Fruit fly (Drosophila melanogaster): ENCODE data around the gene CG34180.

CG34180 gene

dm6 chr2L:6065823-6066222 lies 5.5 kb downstream of the CG34180 start, which contains the start of the genes Fbw5 and CG9147 (continued):
- peak; percentile 100 for TF ChIP-seq CG3919 (GFP tag; optimal IDR thresholded peaks at IDR 0.05)
- TF ChIP-seq Sox102F (GFP tag; optimal IDR thresholded peaks at IDR 0.05) = peak; percentile 100
- TF ChIP-seq dsx (GFP tag; optimal IDR thresholded peaks at IDR 0.05; ENCODE audit: poor library complexity, severe bottlenecking) = peak; percentile 99
- TF ChIP-seq acj6 (GFP tag; optimal IDR thresholded peaks at IDR 0.05) = peak; percentile 100
- peak; percentile 99 for TF ChIP-seq CG11902 (GFP tag; optimal IDR thresholded peaks at IDR 0.05)
- TF ChIP-seq Blimp-1 (GFP tag; optimal IDR thresholded peaks at IDR 0.05) = peak; percentile 99
- TF ChIP-seq CG7368 (GFP tag; optimal IDR thresholded peaks at IDR 0.05) = peak; percentile 99
- peak; percentile 100 for TF ChIP-seq CG34406 (GFP tag; optimal IDR thresholded peaks at IDR 0.05)
- peak; percentile 100 for TF ChIP-seq Hr39 (GFP tag; optimal IDR thresholded peaks at IDR 0.05)
- TF ChIP-seq CG3032 (tag; optimal IDR thresholded peaks at IDR 0.05) = peak; percentile 99
- peak; percentile 99 for TF ChIP-seq CG11762 (GFP tag; optimal IDR thresholded peaks at IDR 0.05; ENCODE audit: insufficient read depth)
- peak; percentile 100 for TF ChIP-seq Ets96B (tag; optimal IDR thresholded peaks at IDR 0.05)
- peak; percentile 100 for TF ChIP-seq eg (GFP tag; IDR thresholded peaks at IDR 0.05)
- peak; percentile 99 for TF ChIP-seq Lpt (GFP tag; optimal IDR thresholded peaks at IDR 0.05)
- peak; percentile 99 for TF ChIP-seq Gug (GFP tag; IDR thresholded peaks at IDR 0.05)
- peak; percentile 94 for TF ChIP-seq Hr38 (GFP tag; optimal IDR thresholded peaks at IDR 0.05)
- peak; percentile 99 for TF ChIP-seq spab (GFP tag; optimal IDR thresholded peaks at IDR 0.05)
- TF ChIP-seq fkh (GFP tag; optimal IDR thresholded peaks at IDR 0.05) = peak; percentile 96
- TF ChIP-seq topi (GFP tag; optimal IDR thresholded peaks at IDR 0.05) = peak; percentile 100
- TF ChIP-seq CG10631 (GFP tag; optimal IDR thresholded peaks at IDR 0.05) = peak; percentile 100
- peak; percentile 100 for TF ChIP-seq Sox14 (GFP tag; optimal IDR thresholded peaks at IDR 0.05)
- peak; percentile 100 for TF ChIP-seq CG10669 (GFP tag; optimal IDR thresholded peaks at IDR 0.05)
- TF ChIP-seq Eip78C (GFP tag) = peak; percentile 100
- TF ChIP-seq Sox15 (GFP tag; optimal IDR thresholded peaks at IDR 0.05) = peak; percentile 99
- peak; percentile 99 for TF ChIP-seq achi (GFP tag; optimal IDR thresholded peaks at IDR 0.05)
- TF ChIP-seq pdm3 (GFP tag; optimal IDR thresholded peaks at IDR 0.05) = peak; percentile 100
- peak; percentile 99 for TF ChIP-seq CG6854 (GFP tag; optimal IDR thresholded peaks at IDR 0.05)
- peak; percentile 100 for TF ChIP-seq CG32006 (GFP tag; optimal IDR thresholded peaks at IDR 0.05)
- TF ChIP-seq CG9139 (GFP tag; optimal IDR thresholded peaks at IDR 0.05) = peak; percentile 99

- TF ChIP-seq CG6792 (GFP tag; optimal IDR thresholded peaks at IDR 0.05) = no peak
- TF ChIP-seq esn (GFP tag; optimal IDR thresholded peaks at IDR 0.05) = peak; percentile 9
- peak; percentile 61 for TF ChIP-seq Eip78C (GFP tag)
Observed at dm6 chr2L:6068544-6069251, 8.4 kb downstream of the CG34180 start, which contains the start of the genes CG9150 and Pfdn1. TSS of gene CG9150 (minus strand) at chr2L:6068594. TSS of gene Pfdn1 (plus strand) at chr2L:6069079.

DNA sequence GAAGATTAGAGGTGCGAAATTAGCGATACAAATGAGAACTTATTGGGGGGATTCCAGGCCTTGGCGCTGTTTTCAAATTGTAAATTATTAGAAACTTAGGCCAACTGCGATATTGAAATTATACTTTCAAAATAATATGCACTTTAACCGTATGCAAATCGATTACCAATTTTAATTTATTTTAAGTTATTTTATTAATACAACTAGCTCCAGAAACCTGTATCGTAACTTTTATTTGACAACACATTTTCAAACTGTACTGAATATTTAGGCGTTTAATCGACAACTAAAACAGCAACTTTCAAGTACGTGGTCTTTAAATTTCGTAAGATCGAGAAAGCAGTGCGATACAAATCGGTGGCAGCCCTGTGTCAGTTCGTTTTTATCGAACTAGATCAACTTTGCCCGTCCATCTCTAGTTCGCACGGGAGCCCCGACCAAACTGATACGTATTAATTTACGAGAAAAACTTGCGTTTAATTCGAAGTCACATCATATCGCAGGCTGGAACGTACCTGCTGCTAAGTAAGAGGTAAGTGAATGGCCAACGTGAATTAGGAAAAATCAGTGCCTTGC lies 10.4 kb downstream of the CG34180 start, which contains the start of the genes CG9154 and Kr-h2:
TSS of gene CG9154 (minus strand) at position 31 of the 576 bp plus-strand sequence.
TSS of gene Kr-h2 (plus strand) at position 335 of the 576 bp plus-strand sequence.
- TF ChIP-seq CG11294 (GFP tag; IDR thresholded peaks at IDR 0.05) (0 out of 2 replicates have a peak, but pooled peaks have one; percentile 34), CG7368 (GFP tag; optimal IDR thresholded peaks at IDR 0.05) (peak; percentile 29), topi (GFP tag; optimal IDR thresholded peaks at IDR 0.05) (peak; percentile 53), fd59A (GFP tag; optimal IDR thresholded peaks at IDR 0.05) (no peak), Hr39 (GFP tag; optimal IDR thresholded peaks at IDR 0.05) (no peak), Sox102F (GFP tag; optimal IDR thresholded peaks at IDR 0.05) (no peak), OdsH (GFP tag; optimal IDR thresholded peaks at IDR 0.05) (no peak), CG32006 (GFP tag; optimal IDR thresholded peaks at IDR 0.05) (peak; percentile 54), CG6792 (GFP tag; optimal IDR thresholded peaks at IDR 0.05) (no peak), CG34406 (GFP tag; optimal IDR thresholded peaks at IDR 0.05) (peak; percentile 45), CG16779 (tag; optimal IDR thresholded peaks at IDR 0.05) (no peak), CG10631 (GFP tag; optimal IDR thresholded peaks at IDR 0.05) (peak; percentile 26), CG6276 (GFP tag; optimal IDR thresholded peaks at IDR 0.05) (peak; percentile 63), fkh (GFP tag; optimal IDR thresholded peaks at IDR 0.05) (peak; percentile 48), CG6808 (GFP tag; optimal IDR thresholded peaks at IDR 0.05) (no peak), Met (GFP tag; optimal IDR thresholded peaks at IDR 0.05) (peak; percentile 56), spab (GFP tag; optimal IDR thresholded peaks at IDR 0.05) (no peak), CG15336 (GFP tag; IDR thresholded peaks at IDR 0.05) (no peak; the same call in 1 of the 2 replicates), Lpt (GFP tag; optimal IDR thresholded peaks at IDR 0.05) (no peak), dac (GFP tag; optimal IDR thresholded peaks at IDR 0.05) (no peak), esn (GFP tag; optimal IDR thresholded peaks at IDR 0.05) (peak; percentile 68), Eip78C (GFP tag) (peak; percentile 66), acj6 (GFP tag; optimal IDR thresholded peaks at IDR 0.05) (no peak), Sox14 (GFP tag; optimal IDR thresholded peaks at IDR 0.05) (peak; percentile 57), svp (GFP tag) (peak; percentile 80), Eip93F (GFP tag; optimal IDR thresholded peaks at IDR 0.05) (no peak), CG11902 (GFP tag; optimal IDR thresholded peaks at IDR 0.05) (no peak), CG9139 (GFP tag; optimal IDR thresholded peaks at IDR 0.05) (no peak), CG4318 (GFP tag; optimal IDR thresholded peaks at IDR 0.05) (no peak), eg (GFP tag; IDR thresholded peaks at IDR 0.05) (peak; percentile 84), Gug (GFP tag; IDR thresholded peaks at IDR 0.05) (peak; percentile 59; the same call in 1 of the 2 replicates)
